Fruit fly (Drosophila melanogaster): ENCODE results near the gene ogre.

DNA sequence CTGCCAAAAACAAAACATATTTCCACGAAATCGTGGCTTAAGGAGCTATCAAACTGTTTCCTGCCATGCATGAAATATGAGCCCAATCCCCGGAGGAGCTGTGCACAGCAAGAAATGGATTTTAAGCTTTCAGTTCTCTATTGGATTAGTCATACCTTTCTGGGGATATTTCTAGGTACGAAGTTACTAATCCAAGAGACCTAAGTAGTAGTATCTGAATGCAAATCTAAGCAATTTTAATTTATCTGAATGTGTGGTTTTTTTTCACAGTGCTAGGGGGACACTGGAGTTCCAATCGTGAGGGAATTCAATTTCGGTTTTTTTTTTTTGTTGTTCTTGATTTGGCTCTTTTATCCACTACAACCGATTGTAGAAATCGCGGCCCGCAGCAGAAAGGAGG lies 14.8 kb downstream of the ogre start:
- TF ChIP-seq ftz-f1 (GFP tag; optimal IDR thresholded peaks at IDR 0.05), result no peak
- TF ChIP-seq CG5180 (GFP tag; optimal IDR thresholded peaks at IDR 0.05), result no peak
- no peak for TF ChIP-seq MTF-1 (GFP tag; optimal IDR thresholded peaks at IDR 0.05; ENCODE audit: borderline replicate concordance)
- TF ChIP-seq sob (GFP tag; IDR thresholded peaks at IDR 0.05), result no peak
- TF ChIP-seq pan (optimal IDR thresholded peaks at IDR 0.05), result no peak
- TF ChIP-seq pan (GFP tag; optimal IDR thresholded peaks at IDR 0.05 in 1 of 2, IDR thresholded peaks at IDR 0.05 in 1 of 2), result no peak
- TF ChIP-seq insv (GFP tag; optimal IDR thresholded peaks at IDR 0.05), result no peak
- TF ChIP-seq ham (GFP tag; IDR thresholded peaks at IDR 0.05), result no peak
- no peak for TF ChIP-seq CG14667 (GFP tag; IDR thresholded peaks at IDR 0.05)

All from whole organism, embryonic.